Worm (Caenorhabditis elegans) whole organism, young adult: ENCODE measurements around the gene T26C5.3.

Experiments
- Y53G8AR.9 ChIP-seq: fragments of 200-800 bp; sonication (Bioruptor generic); conservative IDR thresholded peaks from 2 replicates; pipeline ENCODE4 v1.3.6; 2022; ENCODE audit warnings: missing genetic modification reagents, missing genetic modification characterization, missing compliant biosample characterization
- attf-5 ChIP-seq: fragments of 200-800 bp; sonication (Bioruptor generic); optimal IDR thresholded peaks from 2 replicates; lab custom pipeline; 2018; ENCODE audit warnings: mild to moderate bottlenecking, missing genetic modification characterization, missing compliant biosample characterization
- ceh-58 ChIP-seq: fragments of 200-800 bp; sonication (Bioruptor generic); IDR thresholded peaks from 2 replicates; pipeline ENCODE4 v1.3.6; 2022; ENCODE audit warnings: missing genetic modification characterization, missing compliant biosample characterization
- lin-40 ChIP-seq: sonication (generic microtip); optimal IDR thresholded peaks from 2 replicates; lab custom pipeline; 2016; ENCODE audit warnings: missing genetic modification characterization, mild to moderate bottlenecking, missing compliant biosample characterization, missing genotype, missing genetic modification reagents
- madf-3 ChIP-seq: fragments of 200-800 bp; sonication (Bioruptor generic); IDR thresholded peaks from 2 replicates; pipeline ENCODE4 v1.3.6; 2022; ENCODE audit warnings: missing genetic modification reagents, missing genetic modification characterization, missing compliant biosample characterization
- mxl-1 ChIP-seq: sonication (generic microtip); optimal IDR thresholded peaks from 2 replicates; lab custom pipeline; 2016; ENCODE audit warnings: missing genetic modification characterization, missing compliant biosample characterization
- nhr-90 ChIP-seq: sonication (generic microtip); optimal IDR thresholded peaks from 2 replicates; lab custom pipeline; 2016; ENCODE audit warnings: missing genotype, mild to moderate bottlenecking, missing genetic modification characterization, missing compliant biosample characterization
- unc-62 ChIP-seq: fragments of 150-350 bp; optimal IDR thresholded peaks from 2 replicates; lab custom pipeline; 2014; ENCODE audit warnings: missing biosample characterization, missing genetic modification reagents, missing genetic modification characterization

DNA sequence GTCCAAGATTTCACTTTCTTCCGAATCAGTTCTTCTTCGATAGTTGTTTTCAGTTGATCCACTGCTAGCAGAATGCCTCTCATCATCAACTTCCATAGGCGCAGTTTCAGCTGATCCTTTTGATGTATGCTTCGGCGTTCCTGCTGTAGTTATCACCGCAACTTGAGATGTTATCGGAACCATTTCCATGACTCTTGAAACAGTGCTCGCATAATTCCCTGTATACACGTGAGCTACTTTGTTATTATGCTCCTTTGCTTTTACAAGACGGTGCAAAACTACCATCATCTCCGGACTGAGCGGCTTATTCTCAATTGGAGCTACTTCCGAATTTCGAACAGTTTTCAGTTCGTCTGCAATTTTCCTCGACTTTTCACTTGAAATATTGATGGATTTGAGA is 40.8 kb downstream of the T26C5.3 start:
- TF ChIP-seq lin-40 (tag; lab: Kevin White, UChicago) (no peak), Y53G8AR.9 (GFP tag; lab: Robert Waterston, UW) (no peak), mxl-1 (tag; lab: Kevin White, UChicago) (no peak), madf-3 (GFP tag; lab: Robert Waterston, UW) (no peak), unc-62 (no peak), ceh-58 (GFP tag; lab: Robert Waterston, UW) (no peak), attf-5 (GFP tag; lab: Kevin White, UChicago) (no peak), nhr-90 (no peak)
